Fruit fly (Drosophila melanogaster) whole organism, embryonic: Measurements from ENCODE around the gene CG43137.

Experiments used
- CG10147 ChIP-seq: fragments of 200-800 bp; sonication (Bioruptor generic); optimal IDR thresholded peaks from 2 replicates; lab custom pipeline; 2019; ENCODE audit warnings: missing biosample characterization, mild to moderate bottlenecking, missing genetic modification characterization, moderate library complexity
- CG10209 ChIP-seq: fragments of 200-800 bp; sonication (Bioruptor generic); optimal IDR thresholded peaks from 3 replicates; lab custom pipeline; 2017; ENCODE audit warnings: missing biosample characterization, mild to moderate bottlenecking, missing genetic modification characterization, missing genetic modification reagents
- CG11085 ChIP-seq: fragments of 200-800 bp; sonication (Bioruptor generic); IDR thresholded peaks from 2 replicates; pipeline ENCODE4 v1.3.6; 2022; ENCODE audit warnings: missing biosample characterization, missing genetic modification characterization
- CG11247 ChIP-seq: fragments of 200-800 bp; sonication (Bioruptor generic); IDR thresholded peaks from 2 replicates; pipeline ENCODE4 v1.3.6; 2022; ENCODE audit warnings: missing biosample characterization, missing genetic modification characterization
- CG11695 ChIP-seq: fragments of 200-800 bp; sonication (Bioruptor generic); IDR thresholded peaks from 3 replicates; pipeline ENCODE4 v1.3.6; 2022; ENCODE audit warnings: missing biosample characterization, missing genetic modification characterization
- CG12236 ChIP-seq: fragments of 200-800 bp; sonication (Bioruptor generic); optimal IDR thresholded peaks from 2 replicates; lab custom pipeline; 2016; ENCODE audit warnings: missing biosample characterization, missing genetic modification characterization
- CG13296 ChIP-seq: fragments of 200-800 bp; sonication (Bioruptor generic); optimal IDR thresholded peaks from 3 replicates; lab custom pipeline; 2018; ENCODE audit warnings: missing biosample characterization, mild to moderate bottlenecking, missing genetic modification characterization
- CG14667 ChIP-seq: fragments of 200-800 bp; sonication (Bioruptor generic); IDR thresholded peaks from 2 replicates; pipeline ENCODE4 v1.3.6; 2022; ENCODE audit warnings: missing biosample characterization, missing genetic modification characterization
- CG15073 ChIP-seq: fragments of 200-800 bp; sonication (Bioruptor generic); optimal IDR thresholded peaks from 2 replicates; lab custom pipeline; 2016; ENCODE audit warnings: missing biosample characterization, missing genetic modification characterization
- CG15269 ChIP-seq: fragments of 200-800 bp; sonication (Bioruptor generic); optimal IDR thresholded peaks from 2 replicates; lab custom pipeline; 2018; ENCODE audit warnings: missing biosample characterization, mild to moderate bottlenecking, missing genetic modification characterization, moderate library complexity
- CG15514 ChIP-seq: fragments of 200-800 bp; sonication (Bioruptor generic); optimal IDR thresholded peaks from 3 replicates; lab custom pipeline; 2017; ENCODE audit warnings: missing biosample characterization, missing genetic modification characterization, mild to moderate bottlenecking, moderate library complexity, missing genetic modification reagents
- CG18262 ChIP-seq: fragments of 200-800 bp; optimal IDR thresholded peaks from 3 replicates; lab custom pipeline; 2019; ENCODE audit warnings: missing biosample characterization, mild to moderate bottlenecking, missing genetic modification characterization, moderate library complexity
- CG18619 ChIP-seq: fragments of 200-800 bp; sonication (Bioruptor generic); optimal IDR thresholded peaks from 3 replicates; lab custom pipeline; 2017; ENCODE audit warnings: missing biosample characterization, mild to moderate bottlenecking, missing genetic modification characterization
- CG32532 ChIP-seq: fragments of 200-800 bp; sonication (Bioruptor generic); IDR thresholded peaks from 2 replicates; pipeline ENCODE4 v1.3.6; 2022; ENCODE audit warnings: missing biosample characterization, missing genetic modification characterization
- CG32772 ChIP-seq: fragments of 200-800 bp; sonication (Bioruptor generic); IDR thresholded peaks from 2 replicates; pipeline ENCODE4 v1.3.6; 2022; ENCODE audit warnings: missing biosample characterization, missing genetic modification characterization
- CG33557 ChIP-seq: fragments of 200-800 bp; sonication (Bioruptor generic); optimal IDR thresholded peaks from 2 replicates; lab custom pipeline; 2019; ENCODE audit warnings: missing biosample characterization, mild to moderate bottlenecking, missing genetic modification characterization, moderate library complexity
- CG4360 ChIP-seq: fragments of 200-800 bp; sonication (Bioruptor generic); IDR thresholded peaks from 2 replicates; pipeline ENCODE4 v1.3.6; 2022; ENCODE audit warnings: missing biosample characterization, missing genetic modification characterization
- CG4820 ChIP-seq: fragments of 200-800 bp; sonication (Bioruptor generic); optimal IDR thresholded peaks from 3 replicates; lab custom pipeline; 2016; ENCODE audit warnings: missing biosample characterization, missing genetic modification characterization
- CG5245 ChIP-seq: fragments of 200-800 bp; sonication (Bioruptor generic); optimal IDR thresholded peaks from 3 replicates; lab custom pipeline; 2016; ENCODE audit warnings: missing biosample characterization, missing genetic modification characterization
- CG6175 ChIP-seq: fragments of 200-800 bp; sonication (Bioruptor generic); IDR thresholded peaks from 3 replicates; pipeline ENCODE4 v1.3.6; 2022; ENCODE audit warnings: missing biosample characterization, missing genetic modification characterization
- Hmx ChIP-seq: fragments of 200-800 bp; sonication (Bioruptor generic); optimal IDR thresholded peaks from 2 replicates; lab custom pipeline; 2016; ENCODE audit warnings: missing biosample characterization, missing genetic modification characterization
- Lhr ChIP-seq: fragments of 200-800 bp; sonication (Bioruptor generic); optimal IDR thresholded peaks from 3 replicates; lab custom pipeline; 2017; ENCODE audit warnings: mild to moderate bottlenecking, missing biosample characterization, missing genetic modification reagents, missing genetic modification characterization
- MESR4 ChIP-seq: fragments of 200-800 bp; sonication (Bioruptor generic); optimal IDR thresholded peaks from 2 replicates; lab custom pipeline; 2018; ENCODE audit warnings: missing biosample characterization, mild to moderate bottlenecking, missing genetic modification characterization, moderate library complexity
- Nf-YA ChIP-seq: fragments of 200-800 bp; sonication (Bioruptor generic); IDR thresholded peaks from 2 replicates; pipeline ENCODE4 v1.3.6; 2022; ENCODE audit warnings: missing biosample characterization, missing genetic modification characterization
- Opbp ChIP-seq: fragments of 200-800 bp; sonication (Bioruptor generic); IDR thresholded peaks from 3 replicates; pipeline ENCODE4 v1.3.6; 2022; ENCODE audit warnings: missing biosample characterization, missing genetic modification characterization; ENCODE audit not compliant: partially characterized antibody
- Sin3A ChIP-seq: fragments of >200 bp; optimal IDR thresholded peaks from 2 replicates; lab custom pipeline; 2018
- YL-1 ChIP-seq: fragments of 200-800 bp; sonication (Bioruptor generic); optimal IDR thresholded peaks from 3 replicates; lab custom pipeline; 2017; ENCODE audit warnings: missing biosample characterization, mild to moderate bottlenecking, missing genetic modification characterization
- abd-A ChIP-seq: fragments of 200-800 bp; sonication (Bioruptor generic); optimal IDR thresholded peaks from 3 replicates; lab custom pipeline; 2019; ENCODE audit warnings: missing biosample characterization, mild to moderate bottlenecking, missing genetic modification characterization, moderate library complexity
- crol ChIP-seq: fragments of 200-800 bp; sonication (Bioruptor generic); IDR thresholded peaks from 2 replicates; pipeline ENCODE4 v1.3.6; 2022; ENCODE audit warnings: missing biosample characterization, missing genetic modification characterization
- dysf ChIP-seq: fragments of 200-800 bp; sonication (Bioruptor generic); IDR thresholded peaks from 3 replicates; pipeline ENCODE4 v1.3.6; 2022; ENCODE audit warnings: missing biosample characterization, missing genetic modification characterization
- ftz-f1 ChIP-seq: fragments of 200-800 bp; sonication (Bioruptor generic); optimal IDR thresholded peaks from 2 replicates; lab custom pipeline; 2016; ENCODE audit warnings: missing biosample characterization, missing genetic modification characterization
- gt ChIP-seq: fragments of 200-800 bp; sonication (Bioruptor generic); IDR thresholded peaks from 2 replicates; pipeline ENCODE4 v1.3.6; 2022; ENCODE audit warnings: missing biosample characterization, missing genetic modification characterization
- lmd ChIP-seq: fragments of 200-800 bp; sonication (Bioruptor generic); IDR thresholded peaks from 2 replicates; pipeline ENCODE4 v1.3.6; 2022; ENCODE audit warnings: missing biosample characterization, missing genetic modification characterization
- mld ChIP-seq: fragments of 200-800 bp; sonication (Bioruptor generic); IDR thresholded peaks from 3 replicates; pipeline ENCODE4 v1.3.6; 2022; ENCODE audit warnings: missing biosample characterization, missing genetic modification characterization; ENCODE audit not compliant: partially characterized antibody
- oc ChIP-seq: fragments of 200-800 bp; sonication (Bioruptor generic); optimal IDR thresholded peaks from 2 replicates; lab custom pipeline; 2018; ENCODE audit warnings: missing biosample characterization, mild to moderate bottlenecking, missing genetic modification characterization, moderate library complexity
- pnt ChIP-seq: fragments of 200-800 bp; sonication (Bioruptor generic); optimal IDR thresholded peaks from 3 replicates; lab custom pipeline; 2016; ENCODE audit warnings: missing biosample characterization, missing genetic modification characterization
- prd ChIP-seq, 3 experiments: fragments of >200 bp in 2 of 3; fragments of 200-800 bp in 1 of 3; sonication (Bioruptor generic) in 1 of 3; optimal IDR thresholded peaks in 2 of 3; IDR thresholded peaks in 1 of 3; 2 replicates in 2 of 3; 3 replicates in 1 of 3; pipeline versions ENCODE4 v1.3.6 to Lab custom; 2017 to 2022; ENCODE audit warnings: missing biosample characterization in 1 of 3, missing genetic modification characterization in 1 of 3
- ro ChIP-seq: fragments of 200-800 bp; sonication (Bioruptor generic); IDR thresholded peaks from 2 replicates; pipeline ENCODE4 v1.3.6; 2022; ENCODE audit warnings: missing biosample characterization, missing genetic modification characterization
- sd ChIP-seq: fragments of 200-800 bp; sonication (Bioruptor generic); optimal IDR thresholded peaks from 3 replicates; lab custom pipeline; 2018; ENCODE audit warnings: missing biosample characterization, mild to moderate bottlenecking, missing genetic modification characterization, moderate library complexity
- sens-2 ChIP-seq: fragments of 200-800 bp; sonication (Bioruptor generic); IDR thresholded peaks from 2 replicates; pipeline ENCODE4 v1.3.6; 2022; ENCODE audit warnings: missing biosample characterization, missing genetic modification characterization
- sim ChIP-seq: fragments of 200-800 bp; sonication (Bioruptor generic); IDR thresholded peaks from 2 replicates; pipeline ENCODE4 v1.3.6; 2022; ENCODE audit warnings: missing biosample characterization, missing genetic modification characterization
- sima ChIP-seq: fragments of 200-800 bp; sonication (Bioruptor generic); optimal IDR thresholded peaks from 2 replicates; lab custom pipeline; 2016; ENCODE audit warnings: missing biosample characterization, missing genetic modification characterization
- tap ChIP-seq: fragments of 200-800 bp; optimal IDR thresholded peaks from 3 replicates; lab custom pipeline; 2019; ENCODE audit warnings: missing biosample characterization, mild to moderate bottlenecking, missing genetic modification characterization, moderate library complexity
- tna ChIP-seq: fragments of 200-800 bp; sonication (Bioruptor generic); IDR thresholded peaks from 2 replicates; pipeline ENCODE4 v1.3.6; 2022; ENCODE audit warnings: missing biosample characterization, missing genetic modification characterization; ENCODE audit not compliant: partially characterized antibody
- trh ChIP-seq: fragments of 200-800 bp; sonication (Bioruptor generic); optimal IDR thresholded peaks from 2 replicates; lab custom pipeline; 2016; ENCODE audit warnings: missing biosample characterization, missing genetic modification characterization
- vvl ChIP-seq: fragments of 200-800 bp; sonication (Bioruptor generic); IDR thresholded peaks from 2 replicates; pipeline ENCODE4 v1.3.6; 2022; ENCODE audit warnings: missing biosample characterization, missing genetic modification characterization
- zen2 ChIP-seq: fragments of 200-800 bp; sonication (Bioruptor generic); IDR thresholded peaks from 3 replicates; pipeline ENCODE4 v1.3.6; 2022; ENCODE audit warnings: missing biosample characterization, missing genetic modification characterization; ENCODE audit not compliant: partially characterized antibody
- zfh1 ChIP-seq: fragments of 200-800 bp; sonication (Bioruptor generic); IDR thresholded peaks from 3 replicates; pipeline ENCODE4 v1.3.6; 2022; ENCODE audit warnings: missing biosample characterization, missing genetic modification characterization

CG43137 gene

DNA sequence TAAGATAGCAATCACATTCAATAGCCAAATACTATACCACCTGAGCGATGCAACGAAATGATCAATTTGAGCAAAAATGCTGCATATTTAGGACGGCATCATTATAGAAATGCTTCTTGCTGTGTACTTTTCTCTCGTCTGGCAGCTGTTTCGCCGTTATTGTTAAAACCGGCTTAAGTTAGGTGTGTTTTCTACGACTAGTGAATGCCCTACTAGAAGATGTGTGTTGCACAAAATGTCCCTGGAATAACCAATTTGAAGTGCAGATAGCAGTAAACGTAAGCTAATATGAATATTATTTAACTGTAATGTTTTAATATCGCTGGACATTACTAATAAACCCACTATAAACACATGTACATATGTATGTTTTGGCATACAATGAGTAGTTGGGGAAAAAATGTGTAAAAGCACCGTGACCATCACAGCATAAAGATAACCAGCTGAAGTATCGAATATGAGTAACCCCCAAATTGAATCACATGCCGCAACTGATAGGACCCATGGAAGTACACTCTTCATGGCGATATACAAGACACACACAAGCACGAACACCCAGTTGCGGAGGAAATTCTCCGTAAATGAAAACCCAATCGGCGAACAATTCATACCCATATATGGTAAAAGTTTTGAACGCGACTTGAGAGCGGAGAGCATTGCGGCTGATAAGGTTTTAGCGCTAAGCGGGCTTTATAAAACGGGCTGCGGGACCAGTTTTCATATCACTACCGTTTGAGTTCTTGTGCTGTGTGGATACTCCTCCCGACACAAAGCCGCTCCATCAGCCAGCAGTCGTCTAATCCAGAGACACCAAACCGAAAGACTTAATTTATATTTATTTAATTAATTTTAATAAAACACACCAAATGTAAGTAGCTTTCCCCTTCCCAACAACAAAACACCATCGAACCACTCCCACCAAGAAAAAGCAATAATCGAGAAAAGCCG is 35.5 kb upstream of the CG43137 start, which contains the start of gene Act5C (continued):
- TF ChIP-seq CG10147 (GFP tag; lab: Kevin White, UChicago) (peak; percentile 82), CG33557 (GFP tag; lab: Kevin White, UChicago) (peak; percentile 91), Sin3A (no peak), Lhr (GFP tag; lab: Kevin White, UChicago) (peak; percentile 70), abd-A (tag; lab: Kevin White, UChicago) (peak; percentile 41), MESR4 (GFP tag; lab: Kevin White, UChicago) (peak; percentile 57), CG13296 (peak; percentile 90), sima (GFP tag; lab: Kevin White, UChicago) (peak; percentile 86), CG10209 (peak; percentile 93), CG32532 (GFP tag; lab: Robert Waterston, UW) (peak; percentile 92), CG11695 (GFP tag; lab: Robert Waterston, UW) (peak; percentile 90), vvl (peak; percentile 97), Hmx (GFP tag; lab: Kevin White, UChicago) (peak; percentile 67), ro (GFP tag; lab: Robert Waterston, UW) (peak; percentile 74; the same call in 1 of the 2 replicates), zfh1 (peak; percentile 97), CG12236 (peak; percentile 90), CG4820 (GFP tag; lab: Kevin White, UChicago) (peak; percentile 92), pnt (peak; percentile 95), CG32772 (GFP tag; lab: Robert Waterston, UW) (peak; percentile 90), CG4360 (GFP tag; lab: Robert Waterston, UW) (peak; percentile 72; the same call in 1 of the 2 replicates), crol (GFP tag; lab: Robert Waterston, UW) (peak; percentile 68), lmd (peak; percentile 94), oc (peak; percentile 95), Opbp (GFP tag; lab: Robert Waterston, UW) (no peak), CG18262 (peak; percentile 95), CG11085 (peak; percentile 78), CG18619 (GFP tag; lab: Kevin White, UChicago) (peak; percentile 90), CG6175 (peak; percentile 79), zen2 (GFP tag; lab: Robert Waterston, UW) (no peak), gt (GFP tag; lab: Robert Waterston, UW) (peak; percentile 81; the same call in 1 of the 2 replicates), sens-2 (GFP tag; lab: Robert Waterston, UW) (peak; percentile 87), mld (no peak), CG15514 (GFP tag; lab: Kevin White, UChicago) (peak; percentile 80), tap (tag; lab: Kevin White, UChicago) (peak; percentile 95), trh (GFP tag; lab: Kevin White, UChicago) (peak; percentile 73), CG15269 (tag; lab: Kevin White, UChicago) (peak; percentile 94), sim (GFP tag; lab: Robert Waterston, UW) (peak; percentile 90), YL-1 (GFP tag; lab: Kevin White, UChicago) (peak; percentile 57), Nf-YA (GFP tag; lab: Robert Waterston, UW) (peak; percentile 86), ftz-f1 (peak; percentile 11), CG14667 (peak; percentile 89), CG11247 (GFP tag; lab: Robert Waterston, UW) (peak; percentile 78), CG5245 (GFP tag; lab: Kevin White, UChicago) (peak; percentile 87), tna (GFP tag; lab: Robert Waterston, UW) (no peak), sd (peak; percentile 73), prd (optimal IDR thresholded peaks at IDR 0.05; lab: Kevin White, UChicago) (no peak), prd (GFP tag; IDR thresholded peaks at IDR 0.05; lab: Robert Waterston, UW) (peak; percentile 95), dysf (GFP tag; lab: Robert Waterston, UW) (peak; percentile 95), CG15073 (GFP tag; lab: Kevin White, UChicago) (peak; percentile 74)
